Fruit fly (Drosophila melanogaster): Measurements from ENCODE around the gene BicD.

The BicD gene

DNA sequence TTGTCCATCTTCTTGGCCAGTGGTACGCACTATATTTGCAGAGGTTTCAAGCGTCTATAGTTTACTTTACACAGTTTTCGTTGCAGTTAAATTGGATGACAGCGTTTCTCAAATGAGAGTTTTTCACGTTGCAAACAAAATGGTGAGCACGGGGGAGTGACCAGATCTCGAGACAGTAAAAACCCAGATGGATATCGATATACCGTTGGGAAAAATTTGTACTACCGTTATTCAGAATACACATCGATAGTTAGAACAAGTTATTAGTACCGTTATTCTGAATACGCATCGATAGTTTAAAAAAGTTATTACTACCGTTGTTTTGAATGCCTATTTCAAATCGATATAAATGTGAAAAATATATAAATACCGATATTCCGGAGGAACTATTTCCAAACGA is 4.7 kb upstream of the BicD start, which contains the start of gene cass (continued):
- no peak for TF ChIP-seq CG10274 (GFP tag; optimal IDR thresholded peaks at IDR 0.05)
- TF ChIP-seq aop (GFP tag; IDR thresholded peaks at IDR 0.05), result no peak
- peak; percentile 22 for TF ChIP-seq CG12659 (GFP tag; optimal IDR thresholded peaks at IDR 0.05)
- TF ChIP-seq Pdp1 (GFP tag; optimal IDR thresholded peaks at IDR 0.05), result peak in 1 of 2 experiments; percentile 16
- TF ChIP-seq ttk (GFP tag; IDR thresholded peaks at IDR 0.05), result no peak
- TF ChIP-seq CG9215 (GFP tag; IDR thresholded peaks at IDR 0.05), result no peak
- peak; percentile 94 for TF ChIP-seq CG16813 (GFP tag; IDR thresholded peaks at IDR 0.05; ENCODE audit: partially characterized antibody)
- peak; percentile 92 for TF ChIP-seq CG7963 (GFP tag; IDR thresholded peaks at IDR 0.05; ENCODE audit: partially characterized antibody)
- no peak for TF ChIP-seq zfh2 (GFP tag; optimal IDR thresholded peaks at IDR 0.05)
- no peak for TF ChIP-seq Neu2 (GFP tag; optimal IDR thresholded peaks at IDR 0.05; ENCODE audit: borderline replicate concordance)
- peak; percentile 91 for TF ChIP-seq HLH4C (GFP tag; IDR thresholded peaks at IDR 0.05; ENCODE audit: partially characterized antibody)
- no peak for TF ChIP-seq Sry-β (GFP tag; optimal IDR thresholded peaks at IDR 0.05)
- TF ChIP-seq E2f2 (GFP tag; IDR thresholded peaks at IDR 0.05), result peak; percentile 71
- TF ChIP-seq bowl (GFP tag; IDR thresholded peaks at IDR 0.05), result no peak
- TF ChIP-seq ara (GFP tag; IDR thresholded peaks at IDR 0.05), result no peak
- no peak for TF ChIP-seq seq (GFP tag; IDR thresholded peaks at IDR 0.05)
- TF ChIP-seq dm (GFP tag; optimal IDR thresholded peaks at IDR 0.05), result peak; percentile 46
- peak in 1 of 2 experiments; percentile 25 for TF ChIP-seq insv (GFP tag; optimal IDR thresholded peaks at IDR 0.05)
- TF ChIP-seq Atf6 (GFP tag; IDR thresholded peaks at IDR 0.05), result no peak
- no peak for TF ChIP-seq Lpt (GFP tag; optimal IDR thresholded peaks at IDR 0.05)
- TF ChIP-seq tup (GFP tag; optimal IDR thresholded peaks at IDR 0.05), result no peak
- no peak for TF ChIP-seq ham (GFP tag; IDR thresholded peaks at IDR 0.05)
- no peak for TF ChIP-seq Kr (GFP tag; optimal IDR thresholded peaks at IDR 0.05)
- TF ChIP-seq fru (optimal IDR thresholded peaks at IDR 0.05), result no peak
- no peak for TF ChIP-seq stc (GFP tag; IDR thresholded peaks at IDR 0.05)
- peak; percentile 85 for TF ChIP-seq inv (GFP tag; IDR thresholded peaks at IDR 0.05; ENCODE audit: partially characterized antibody)
- TF ChIP-seq CG12942 (GFP tag; optimal IDR thresholded peaks at IDR 0.05), result no peak
- no peak for TF ChIP-seq en (GFP tag; optimal IDR thresholded peaks at IDR 0.05)
- peak; percentile 4 for TF ChIP-seq CG12391 (tag; optimal IDR thresholded peaks at IDR 0.05)
- TF ChIP-seq CG9797 (GFP tag; optimal IDR thresholded peaks at IDR 0.05), result peak; percentile 77
- no peak for TF ChIP-seq CG16815 (GFP tag; optimal IDR thresholded peaks at IDR 0.05)
- TF ChIP-seq Chrac-16 (GFP tag; optimal IDR thresholded peaks at IDR 0.05), result no peak
- no peak for TF ChIP-seq CG2875 (GFP tag; optimal IDR thresholded peaks at IDR 0.05)
- TF ChIP-seq grau (tag; optimal IDR thresholded peaks at IDR 0.05), result peak; percentile 31
- no peak for TF ChIP-seq dmrt99B (tag; optimal IDR thresholded peaks at IDR 0.05)
- peak; percentile 13 for TF ChIP-seq CG13894 (tag; optimal IDR thresholded peaks at IDR 0.05)
- TF ChIP-seq oc (tag; optimal IDR thresholded peaks at IDR 0.05), result no peak
- TF ChIP-seq CG6791 (GFP tag; IDR thresholded peaks at IDR 0.05; ENCODE audit: partially characterized antibody), result peak; percentile 95
- TF ChIP-seq pnt (GFP tag; optimal IDR thresholded peaks at IDR 0.05), result no peak
- TF ChIP-seq hbn (GFP tag; IDR thresholded peaks at IDR 0.05; ENCODE audit: partially characterized antibody), result peak; percentile 84
- peak; percentile 92 for TF ChIP-seq stwl (tag; optimal IDR thresholded peaks at IDR 0.05)
- TF ChIP-seq Opbp (GFP tag; IDR thresholded peaks at IDR 0.05; ENCODE audit: partially characterized antibody), result peak; percentile 94
- TF ChIP-seq sens (GFP tag), result peak; percentile 76
- TF ChIP-seq Doc3 (GFP tag; IDR thresholded peaks at IDR 0.05; ENCODE audit: partially characterized antibody), result peak; percentile 87
- TF ChIP-seq CG9609 (GFP tag; optimal IDR thresholded peaks at IDR 0.05), result no peak
- peak; percentile 74 for TF ChIP-seq sd (tag; optimal IDR thresholded peaks at IDR 0.05)
- no peak for TF ChIP-seq z (GFP tag; IDR thresholded peaks at IDR 0.05)
- peak; percentile 94 for TF ChIP-seq Bgb (GFP tag; IDR thresholded peaks at IDR 0.05; ENCODE audit: partially characterized antibody)
- 0 out of 3 replicates have a peak, but pooled peaks have one; percentile 18 for TF ChIP-seq CG17361 (GFP tag; IDR thresholded peaks at IDR 0.05)
- TF ChIP-seq gro (GFP tag; optimal IDR thresholded peaks at IDR 0.05), result peak; percentile 15
- peak; percentile 93 for TF ChIP-seq bbx (GFP tag; IDR thresholded peaks at IDR 0.05; ENCODE audit: partially characterized antibody)

Measured in whole organism, embryonic.